Worm (Caenorhabditis elegans) whole organism, young adult: ENCODE measurements around the gene slc-25A10.

Source experiments
- B0035.1 ChIP-seq: sonication (generic microtip); optimal IDR thresholded peaks from 2 replicates; lab custom pipeline; 2016; ENCODE audit warnings: missing genetic modification characterization, mild to moderate bottlenecking, missing compliant biosample characterization, missing genotype, missing genetic modification reagents
- C17E4.6 ChIP-seq: fragments of 200-800 bp; sonication (Bioruptor generic); IDR thresholded peaks from 2 replicates; pipeline ENCODE4 v1.3.6; 2022; ENCODE audit warnings: missing genetic modification reagents, missing genetic modification characterization, missing compliant biosample characterization
- F37B4.10 ChIP-seq: fragments of 200-800 bp; sonication (Bioruptor generic); IDR thresholded peaks from 2 replicates; pipeline ENCODE4 v1.3.6; 2022; ENCODE audit warnings: missing genetic modification characterization, missing compliant biosample characterization
- K11D2.4 ChIP-seq: fragments of 200-800 bp; sonication (Bioruptor generic); IDR thresholded peaks from 2 replicates; pipeline ENCODE4 v1.3.6; 2022; ENCODE audit warnings: missing genetic modification reagents, missing genetic modification characterization, missing compliant biosample characterization
- K12H6.12 ChIP-seq: fragments of 200-800 bp; sonication (Bioruptor generic); optimal IDR thresholded peaks from 2 replicates; lab custom pipeline; 2018; ENCODE audit warnings: mild to moderate bottlenecking, missing genetic modification characterization, missing compliant biosample characterization
- T26A5.8 ChIP-seq: sonication (generic microtip); optimal IDR thresholded peaks from 2 replicates; lab custom pipeline; 2016; ENCODE audit warnings: missing genetic modification characterization, missing compliant biosample characterization
- Y53F4B.3 ChIP-seq: fragments of 200-800 bp; sonication (Bioruptor generic); IDR thresholded peaks from 2 replicates; pipeline ENCODE4 v1.3.6; 2022; ENCODE audit warnings: missing genetic modification reagents, missing genetic modification characterization, missing compliant biosample characterization
- ama-1 ChIP-seq, 3 experiments: fragments of 150-350 bp in 1 of 3; sonication (generic microtip) in 2 of 3; optimal IDR thresholded peaks; 2 replicates each; lab custom pipeline; 2014 to 2018; ENCODE audit warnings: missing biosample characterization in 2 of 3, missing genetic modification characterization in 2 of 3, missing genetic modification reagents in 2 of 3
- aptf-2 ChIP-seq: fragments of 200-800 bp; sonication (Bioruptor generic); conservative IDR thresholded peaks from 2 replicates; pipeline ENCODE4 v1.3.6; 2022; ENCODE audit warnings: missing genetic modification reagents, missing genetic modification characterization, missing compliant biosample characterization
- cebp-1 ChIP-seq, 2 experiments: fragments of 200-800 bp in 1 of 2; sonication (Bioruptor generic) in 1 of 2; sonication (generic microtip) in 1 of 2; IDR thresholded peaks in 1 of 2; optimal IDR thresholded peaks in 1 of 2; 2 replicates each; pipeline versions ENCODE4 v1.3.6 to Lab custom; 2017 to 2022; ENCODE audit warnings: missing compliant biosample characterization in 2 of 2, missing genetic modification characterization in 2 of 2, mild to moderate bottlenecking in 1 of 2, missing genetic modification reagents in 1 of 2, moderate library complexity in 1 of 2
- cebp-2 ChIP-seq: fragments of 200-800 bp; sonication (Bioruptor generic); IDR thresholded peaks from 2 replicates; pipeline ENCODE4 v1.3.6; 2022; ENCODE audit warnings: missing genetic modification characterization, missing compliant biosample characterization
- ceh-100 ChIP-seq: fragments of 200-800 bp; sonication (Bioruptor generic); IDR thresholded peaks from 2 replicates; pipeline ENCODE4 v1.3.6; 2022; ENCODE audit warnings: missing genetic modification reagents, missing genetic modification characterization, missing compliant biosample characterization
- ceh-40 ChIP-seq: fragments of 200-800 bp; sonication (Bioruptor generic); IDR thresholded peaks from 2 replicates; pipeline ENCODE4 v1.3.6; 2022; ENCODE audit warnings: missing genetic modification characterization, missing compliant biosample characterization
- ceh-58 ChIP-seq: fragments of 200-800 bp; sonication (Bioruptor generic); IDR thresholded peaks from 2 replicates; pipeline ENCODE4 v1.3.6; 2022; ENCODE audit warnings: missing genetic modification characterization, missing compliant biosample characterization
- ceh-79 ChIP-seq: sonication (generic microtip); optimal IDR thresholded peaks from 2 replicates; lab custom pipeline; 2017; ENCODE audit warnings: mild to moderate bottlenecking, missing genetic modification characterization, missing compliant biosample characterization
- chd-7 ChIP-seq: sonication (generic microtip); optimal IDR thresholded peaks from 2 replicates; lab custom pipeline; 2016; ENCODE audit warnings: mild to moderate bottlenecking, missing genetic modification characterization, moderate library complexity, missing compliant biosample characterization
- efl-1 ChIP-seq: fragments of 150-350 bp; optimal IDR thresholded peaks from 2 replicates; lab custom pipeline; 2014; ENCODE audit warnings: missing biosample characterization, missing genetic modification reagents, missing genetic modification characterization
- egl-18 ChIP-seq: fragments of 200-800 bp; sonication (Bioruptor generic); IDR thresholded peaks from 2 replicates; pipeline ENCODE4 v1.3.6; 2022; ENCODE audit warnings: missing genetic modification reagents, missing genetic modification characterization, missing compliant biosample characterization
- egl-44 ChIP-seq: fragments of 200-800 bp; sonication (Bioruptor generic); IDR thresholded peaks from 2 replicates; pipeline ENCODE4 v1.3.6; 2022; ENCODE audit warnings: missing genetic modification reagents, missing genetic modification characterization, missing compliant biosample characterization
- hlh-12 ChIP-seq: sonication (generic microtip); optimal IDR thresholded peaks from 2 replicates; lab custom pipeline; 2016; ENCODE audit warnings: missing genetic modification characterization, missing compliant biosample characterization
- let-607 ChIP-seq, 2 experiments: fragments of 200-800 bp in 1 of 2; sonication (Bioruptor generic) in 1 of 2; sonication (generic microtip) in 1 of 2; optimal IDR thresholded peaks; 2 replicates each; lab custom pipeline; 2016 to 2018; ENCODE audit warnings: mild to moderate bottlenecking in 2 of 2, missing compliant biosample characterization in 2 of 2, missing genetic modification characterization in 2 of 2, moderate library complexity in 2 of 2, missing genotype in 1 of 2
- lin-26 ChIP-seq: fragments of 200-800 bp; sonication (Bioruptor generic); IDR thresholded peaks from 2 replicates; pipeline ENCODE4 v1.3.6; 2022; ENCODE audit warnings: missing genetic modification reagents, missing genetic modification characterization, missing compliant biosample characterization
- lin-35 ChIP-seq, 3 experiments: fragments of 150-350 bp in 2 of 3; sonication (generic microtip) in 1 of 3; optimal IDR thresholded peaks; 2 replicates each; lab custom pipeline; 2014 to 2018; ENCODE audit warnings: missing biosample characterization in 3 of 3, missing genetic modification characterization in 3 of 3, missing genetic modification reagents in 3 of 3
- lin-40 ChIP-seq: sonication (generic microtip); optimal IDR thresholded peaks from 2 replicates; lab custom pipeline; 2016; ENCODE audit warnings: missing genetic modification characterization, mild to moderate bottlenecking, missing compliant biosample characterization, missing genotype, missing genetic modification reagents
- mcd-1 ChIP-seq: fragments of 200-800 bp; sonication (Bioruptor generic); IDR thresholded peaks from 2 replicates; pipeline ENCODE4 v1.3.6; 2022; ENCODE audit warnings: missing genetic modification reagents, missing genetic modification characterization, missing compliant biosample characterization
- mes-4 ChIP-seq: sonication (generic microtip); optimal IDR thresholded peaks from 2 replicates; lab custom pipeline; 2016; ENCODE audit warnings: missing genotype, missing genetic modification characterization, missing compliant biosample characterization
- nfyb-1 ChIP-seq: fragments of 200-800 bp; sonication (Bioruptor generic); IDR thresholded peaks from 2 replicates; pipeline ENCODE4 v1.3.6; 2022; ENCODE audit warnings: missing genetic modification reagents, missing genetic modification characterization, missing compliant biosample characterization
- nhr-27 ChIP-seq: fragments of 200-800 bp; sonication (Bioruptor generic); optimal IDR thresholded peaks from 2 replicates; lab custom pipeline; 2018; ENCODE audit warnings: mild to moderate bottlenecking, missing genetic modification characterization, moderate library complexity, missing compliant biosample characterization
- pbrm-1 ChIP-seq: fragments of 200-800 bp; sonication (Bioruptor generic); IDR thresholded peaks from 2 replicates; pipeline ENCODE4 v1.3.6; 2022; ENCODE audit warnings: missing genetic modification reagents, missing genetic modification characterization, missing compliant biosample characterization
- pha-4 ChIP-seq: fragments of 150-350 bp; sonication (generic microtip); optimal IDR thresholded peaks from 2 replicates; lab custom pipeline; 2014; ENCODE audit warnings: missing biosample characterization, missing genetic modification reagents, missing genetic modification characterization
- repo-1 ChIP-seq: sonication (generic microtip); optimal IDR thresholded peaks from 2 replicates; lab custom pipeline; 2017; ENCODE audit warnings: mild to moderate bottlenecking, missing genetic modification characterization, missing compliant biosample characterization
- rpc-1 ChIP-seq, 2 experiments: fragments of 150-350 bp in 1 of 2; sonication (generic microtip) in 1 of 2; optimal IDR thresholded peaks; 2 replicates each; lab custom pipeline; 2014 to 2018; ENCODE audit warnings: missing biosample characterization in 1 of 2, missing genetic modification characterization in 1 of 2, missing genetic modification reagents in 1 of 2, missing genotype in 1 of 2
- sea-2 ChIP-seq: fragments of 200-800 bp; sonication (Bioruptor generic); IDR thresholded peaks from 2 replicates; pipeline ENCODE4 v1.3.6; 2022; ENCODE audit warnings: missing genetic modification characterization, missing compliant biosample characterization
- snpc-1.1 ChIP-seq: sonication (generic microtip); optimal IDR thresholded peaks from 2 replicates; lab custom pipeline; 2017; ENCODE audit warnings: missing genetic modification characterization, mild to moderate bottlenecking, missing compliant biosample characterization, antibody characterized with exemption, moderate library complexity, missing genotype, missing genetic modification reagents; ENCODE audit not compliant: insufficient read depth
- somi-1 ChIP-seq: fragments of 200-800 bp; sonication (Bioruptor generic); optimal IDR thresholded peaks from 2 replicates; lab custom pipeline; 2018; ENCODE audit warnings: mild to moderate bottlenecking, missing genetic modification characterization, missing compliant biosample characterization
- xnd-1 ChIP-seq: sonication (generic microtip); optimal IDR thresholded peaks from 2 replicates; lab custom pipeline; 2016; ENCODE audit warnings: missing genotype, missing genetic modification reagents, missing genetic modification characterization, missing compliant biosample characterization
- zim-3 ChIP-seq: sonication (generic microtip); optimal IDR thresholded peaks from 2 replicates; lab custom pipeline; 2017; ENCODE audit warnings: mild to moderate bottlenecking, missing genetic modification characterization, moderate library complexity, missing compliant biosample characterization
- ztf-18 ChIP-seq: sonication (generic microtip); optimal IDR thresholded peaks from 2 replicates; lab custom pipeline; 2016; ENCODE audit warnings: missing genotype, mild to moderate bottlenecking, missing genetic modification characterization, missing compliant biosample characterization
- ztf-22 ChIP-seq: fragments of 200-800 bp; sonication (Bioruptor generic); optimal IDR thresholded peaks from 2 replicates; lab custom pipeline; 2018; ENCODE audit warnings: mild to moderate bottlenecking, missing genetic modification characterization, moderate library complexity, missing compliant biosample characterization
- ztf-26 ChIP-seq: sonication (generic microtip); optimal IDR thresholded peaks from 2 replicates; lab custom pipeline; 2017; ENCODE audit warnings: missing genetic modification characterization, missing compliant biosample characterization
- ztf-3 ChIP-seq: fragments of 200-800 bp; sonication (Bioruptor generic); optimal IDR thresholded peaks from 2 replicates; lab custom pipeline; 2018; ENCODE audit warnings: mild to moderate bottlenecking, missing genetic modification characterization, missing compliant biosample characterization

slc-25A10 gene

ce11 chrX:6739034-6740008 lies 13.9 kb upstream of the slc-25A10 start (continued):
- peak; percentile 5 for TF ChIP-seq repo-1
- TF ChIP-seq cebp-1 (GFP tag; IDR thresholded peaks at IDR 0.05; lab: Robert Waterston, UW): no peak
- TF ChIP-seq cebp-1 (tag; optimal IDR thresholded peaks at IDR 0.05; lab: Kevin White, UChicago): peak; percentile 31
- no peak for TF ChIP-seq zim-3 (tag; lab: Kevin White, UChicago)
- TF ChIP-seq F37B4.10: 0 out of 2 replicates have a peak, but pooled peaks have one; percentile 51
- peak; percentile 62 for TF ChIP-seq somi-1 (GFP tag; lab: Kevin White, UChicago)
- peak; percentile 22 for TF ChIP-seq lin-40 (tag; lab: Kevin White, UChicago)

- TF ChIP-seq efl-1 (GFP tag; lab: Kevin White, UChicago) (no peak), hlh-12 (no peak), rpc-1 (optimal IDR thresholded peaks at IDR 0.05; lab: Kevin White, UChicago) (no peak), rpc-1 (tag; optimal IDR thresholded peaks at IDR 0.05; lab: Kevin White, UChicago) (no peak), ztf-18 (tag; lab: Kevin White, UChicago) (no peak), B0035.1 (tag; lab: Kevin White, UChicago) (no peak), snpc-1.1 (tag; lab: Kevin White, UChicago) (no peak), T26A5.8 (tag; lab: Kevin White, UChicago) (no peak), nhr-27 (tag; lab: Kevin White, UChicago) (no peak), xnd-1 (tag; lab: Kevin White, UChicago) (no peak), ceh-58 (GFP tag; lab: Robert Waterston, UW) (no peak), pha-4 (tag; lab: Kevin White, UChicago) (no peak), aptf-2 (GFP tag; lab: Robert Waterston, UW) (no peak)
These were observed 13.1 kb upstream of the slc-25A10 start for ce11 chrX:6738535-6738934.

- TF ChIP-seq ceh-40 (GFP tag; lab: Robert Waterston, UW) (no peak), ceh-79 (tag; lab: Kevin White, UChicago) (no peak), C17E4.6 (GFP tag; lab: Robert Waterston, UW) (0 out of 2 replicates have a peak, but pooled peaks have one; percentile 23), ztf-3 (GFP tag; lab: Kevin White, UChicago) (peak; percentile 20), mes-4 (tag; lab: Kevin White, UChicago) (no peak), K12H6.12 (tag; lab: Kevin White, UChicago) (peak; percentile 63), nfyb-1 (GFP tag; lab: Robert Waterston, UW) (peak; percentile 49; the same call in 1 of the 2 replicates), lin-26 (no peak), egl-18 (GFP tag; lab: Robert Waterston, UW) (no peak), K11D2.4 (peak; percentile 90; the same call in 1 of the 2 replicates), ama-1 (optimal IDR thresholded peaks at IDR 0.05; lab: Kevin White, UChicago) (peak; percentile 11), ama-1 (GFP tag; optimal IDR thresholded peaks at IDR 0.05; lab: Kevin White, UChicago) (no peak), let-607 (tag; optimal IDR thresholded peaks at IDR 0.05; lab: Kevin White, UChicago) (peak; percentile 4 to 76), egl-44 (GFP tag; lab: Robert Waterston, UW) (peak; percentile 64; the same call in 1 of the 2 replicates), cebp-2 (GFP tag; lab: Robert Waterston, UW) (no peak), lin-35 (GFP tag; optimal IDR thresholded peaks at IDR 0.05; lab: Kevin White, UChicago) (peak in 1 of 3 experiments; percentile 63), ztf-22 (peak; percentile 89), mcd-1 (GFP tag; lab: Robert Waterston, UW) (peak; percentile 58), F37B4.10 (no peak), sea-2 (GFP tag; lab: Robert Waterston, UW) (no peak), chd-7 (tag; lab: Kevin White, UChicago) (peak; percentile 92), Y53F4B.3 (no peak), pbrm-1 (GFP tag; lab: Robert Waterston, UW) (no peak), ceh-100 (GFP tag; lab: Robert Waterston, UW) (no peak), ztf-26 (tag; lab: Kevin White, UChicago) (peak; percentile 88)
These were observed 12.0 kb upstream of the slc-25A10 start for ce11 chrX:6737329-6738008.
